Worm (Caenorhabditis elegans) whole organism, young adult: ENCODE measurements around the gene ccz-1.

Experiments used
- B0035.1 ChIP-seq: sonication (generic microtip); optimal IDR thresholded peaks from 2 replicates; lab custom pipeline; 2016; ENCODE audit warnings: missing genetic modification characterization, mild to moderate bottlenecking, missing compliant biosample characterization, missing genotype, missing genetic modification reagents
- B0261.1 ChIP-seq: sonication (generic microtip); optimal IDR thresholded peaks from 2 replicates; lab custom pipeline; 2016; ENCODE audit warnings: mild to moderate bottlenecking, missing genetic modification characterization, moderate library complexity, missing compliant biosample characterization
- C06A6.2 ChIP-seq: fragments of 200-800 bp; sonication (Bioruptor generic); conservative IDR thresholded peaks from 2 replicates; pipeline ENCODE4 v1.3.6; 2022; ENCODE audit warnings: missing genetic modification characterization, missing compliant biosample characterization
- F22D6.2 ChIP-seq: sonication (generic microtip); optimal IDR thresholded peaks from 2 replicates; lab custom pipeline; 2016; ENCODE audit warnings: mild to moderate bottlenecking, missing genetic modification characterization, missing compliant biosample characterization
- F39B2.1 ChIP-seq: fragments of 200-800 bp; sonication (Bioruptor generic); IDR thresholded peaks from 2 replicates; pipeline ENCODE4 v1.3.6; 2022; ENCODE audit warnings: missing genetic modification reagents, missing genetic modification characterization, missing compliant biosample characterization
- F49E8.2 ChIP-seq: sonication (generic microtip); optimal IDR thresholded peaks from 3 replicates; lab custom pipeline; 2017; ENCODE audit warnings: missing genetic modification characterization, mild to moderate bottlenecking, missing compliant biosample characterization, antibody characterized with exemption, moderate library complexity; ENCODE audit not compliant: insufficient read depth
- F55B11.4 ChIP-seq: sonication (generic microtip); optimal IDR thresholded peaks from 2 replicates; lab custom pipeline; 2016; ENCODE audit warnings: missing compliant biosample characterization, missing genetic modification characterization, borderline replicate concordance; ENCODE audit not compliant: insufficient read depth
- F57C9.4 ChIP-seq: sonication (generic microtip); optimal IDR thresholded peaks from 2 replicates; lab custom pipeline; 2017; ENCODE audit warnings: mild to moderate bottlenecking, missing genetic modification characterization, missing compliant biosample characterization
- K12H6.12 ChIP-seq: fragments of 200-800 bp; sonication (Bioruptor generic); optimal IDR thresholded peaks from 2 replicates; lab custom pipeline; 2018; ENCODE audit warnings: mild to moderate bottlenecking, missing genetic modification characterization, missing compliant biosample characterization
- T07F8.4 ChIP-seq: sonication (generic microtip); optimal IDR thresholded peaks from 2 replicates; lab custom pipeline; 2016; ENCODE audit warnings: mild to moderate bottlenecking, missing genetic modification characterization, moderate library complexity, missing compliant biosample characterization
- Y53G8AR.9 ChIP-seq: fragments of 200-800 bp; sonication (Bioruptor generic); conservative IDR thresholded peaks from 2 replicates; pipeline ENCODE4 v1.3.6; 2022; ENCODE audit warnings: missing genetic modification reagents, missing genetic modification characterization, missing compliant biosample characterization
- Y56A3A.18 ChIP-seq: fragments of 200-800 bp; sonication (Bioruptor generic); IDR thresholded peaks from 2 replicates; pipeline ENCODE4 v1.3.6; 2022; ENCODE audit warnings: missing genetic modification reagents, missing genetic modification characterization, missing compliant biosample characterization
- Y67H2A.10 ChIP-seq: fragments of 200-800 bp; sonication (Bioruptor generic); conservative IDR thresholded peaks from 2 replicates; pipeline ENCODE4 v1.3.6; 2022; ENCODE audit warnings: missing genetic modification reagents, missing genetic modification characterization, missing compliant biosample characterization
- Y95B8A.8 ChIP-seq: fragments of 200-800 bp; sonication (Bioruptor generic); IDR thresholded peaks from 2 replicates; pipeline ENCODE4 v1.3.6; 2022; ENCODE audit warnings: missing genetic modification reagents, missing genetic modification characterization, missing compliant biosample characterization
- attf-5 ChIP-seq: fragments of 200-800 bp; sonication (Bioruptor generic); optimal IDR thresholded peaks from 2 replicates; lab custom pipeline; 2018; ENCODE audit warnings: mild to moderate bottlenecking, missing genetic modification characterization, missing compliant biosample characterization
- attf-6 ChIP-seq: fragments of 200-800 bp; sonication (Bioruptor generic); IDR thresholded peaks from 2 replicates; pipeline ENCODE4 v1.3.6; 2022; ENCODE audit warnings: missing genetic modification reagents, missing genetic modification characterization, missing compliant biosample characterization
- ceh-100 ChIP-seq: fragments of 200-800 bp; sonication (Bioruptor generic); IDR thresholded peaks from 2 replicates; pipeline ENCODE4 v1.3.6; 2022; ENCODE audit warnings: missing genetic modification reagents, missing genetic modification characterization, missing compliant biosample characterization
- ceh-40 ChIP-seq: fragments of 200-800 bp; sonication (Bioruptor generic); IDR thresholded peaks from 2 replicates; pipeline ENCODE4 v1.3.6; 2022; ENCODE audit warnings: missing genetic modification characterization, missing compliant biosample characterization
- ceh-91 ChIP-seq: fragments of 200-800 bp; sonication (Bioruptor generic); IDR thresholded peaks from 2 replicates; pipeline ENCODE4 v1.3.6; 2022; ENCODE audit warnings: missing genetic modification reagents, missing genetic modification characterization, missing compliant biosample characterization
- die-1 ChIP-seq: sonication (generic microtip); optimal IDR thresholded peaks from 2 replicates; lab custom pipeline; 2016; ENCODE audit warnings: missing genotype, mild to moderate bottlenecking, missing genetic modification characterization, missing compliant biosample characterization
- dox-1 ChIP-seq: fragments of 200-800 bp; sonication (Bioruptor generic); IDR thresholded peaks from 2 replicates; pipeline ENCODE4 v1.3.6; 2022; ENCODE audit warnings: missing genetic modification reagents, missing genetic modification characterization, missing compliant biosample characterization
- dpff-1 ChIP-seq: sonication (generic microtip); optimal IDR thresholded peaks from 2 replicates; lab custom pipeline; 2017; ENCODE audit warnings: mild to moderate bottlenecking, missing genetic modification characterization, missing compliant biosample characterization
- efl-1 ChIP-seq: fragments of 150-350 bp; optimal IDR thresholded peaks from 2 replicates; lab custom pipeline; 2014; ENCODE audit warnings: missing biosample characterization, missing genetic modification reagents, missing genetic modification characterization
- ekl-4 ChIP-seq: fragments of 200-800 bp; sonication (Bioruptor generic); IDR thresholded peaks from 2 replicates; pipeline ENCODE4 v1.3.6; 2022; ENCODE audit warnings: missing genetic modification reagents, missing genetic modification characterization, missing compliant biosample characterization
- gei-17 ChIP-seq: fragments of 200-800 bp; sonication (Bioruptor generic); optimal IDR thresholded peaks from 2 replicates; lab custom pipeline; 2018; ENCODE audit warnings: mild to moderate bottlenecking, missing genetic modification characterization, missing compliant biosample characterization
- hlh-12 ChIP-seq: sonication (generic microtip); optimal IDR thresholded peaks from 2 replicates; lab custom pipeline; 2016; ENCODE audit warnings: missing genetic modification characterization, missing compliant biosample characterization
- hmg-1.2 ChIP-seq: fragments of 200-800 bp; sonication (Bioruptor generic); IDR thresholded peaks from 2 replicates; pipeline ENCODE4 v1.3.6; 2022; ENCODE audit warnings: missing genetic modification reagents, missing genetic modification characterization, missing compliant biosample characterization
- let-526 ChIP-seq: fragments of 200-800 bp; sonication (Bioruptor generic); IDR thresholded peaks from 2 replicates; pipeline ENCODE4 v1.3.6; 2022; ENCODE audit warnings: missing genetic modification reagents, missing genetic modification characterization, missing compliant biosample characterization
- lin-35 ChIP-seq, 3 experiments: fragments of 150-350 bp in 2 of 3; sonication (generic microtip) in 1 of 3; optimal IDR thresholded peaks; 2 replicates each; lab custom pipeline; 2014 to 2018; ENCODE audit warnings: missing biosample characterization in 3 of 3, missing genetic modification characterization in 3 of 3, missing genetic modification reagents in 3 of 3
- lin-40 ChIP-seq: sonication (generic microtip); optimal IDR thresholded peaks from 2 replicates; lab custom pipeline; 2016; ENCODE audit warnings: missing genetic modification characterization, mild to moderate bottlenecking, missing compliant biosample characterization, missing genotype, missing genetic modification reagents
- lin-54 ChIP-seq: fragments of 200-800 bp; sonication (Bioruptor generic); optimal IDR thresholded peaks from 2 replicates; lab custom pipeline; 2018; ENCODE audit warnings: mild to moderate bottlenecking, missing genetic modification characterization, missing compliant biosample characterization
- lsy-27 ChIP-seq: sonication (generic microtip); optimal IDR thresholded peaks from 2 replicates; lab custom pipeline; 2017; ENCODE audit warnings: missing genetic modification characterization, mild to moderate bottlenecking, missing compliant biosample characterization, antibody characterized with exemption, missing genotype, borderline replicate concordance; ENCODE audit not compliant: insufficient read depth
- nhr-179 ChIP-seq: sonication (generic microtip); optimal IDR thresholded peaks from 2 replicates; lab custom pipeline; 2016; ENCODE audit warnings: mild to moderate bottlenecking, missing genetic modification characterization, missing compliant biosample characterization
- nhr-27 ChIP-seq: fragments of 200-800 bp; sonication (Bioruptor generic); optimal IDR thresholded peaks from 2 replicates; lab custom pipeline; 2018; ENCODE audit warnings: mild to moderate bottlenecking, missing genetic modification characterization, moderate library complexity, missing compliant biosample characterization
- nhr-80 ChIP-seq: sonication (generic microtip); optimal IDR thresholded peaks from 2 replicates; lab custom pipeline; 2016; ENCODE audit warnings: missing genetic modification characterization, missing compliant biosample characterization
- sdz-38 ChIP-seq: sonication (generic microtip); optimal IDR thresholded peaks from 2 replicates; lab custom pipeline; 2016; ENCODE audit warnings: missing genotype, missing genetic modification characterization, missing compliant biosample characterization
- sea-2 ChIP-seq: fragments of 200-800 bp; sonication (Bioruptor generic); IDR thresholded peaks from 2 replicates; pipeline ENCODE4 v1.3.6; 2022; ENCODE audit warnings: missing genetic modification characterization, missing compliant biosample characterization
- somi-1 ChIP-seq: fragments of 200-800 bp; sonication (Bioruptor generic); optimal IDR thresholded peaks from 2 replicates; lab custom pipeline; 2018; ENCODE audit warnings: mild to moderate bottlenecking, missing genetic modification characterization, missing compliant biosample characterization
- tbp1 ChIP-seq: fragments of 200-800 bp; sonication (Bioruptor generic); optimal IDR thresholded peaks from 2 replicates; lab custom pipeline; 2018; ENCODE audit warnings: mild to moderate bottlenecking, missing genetic modification characterization, missing compliant biosample characterization
- tbx-9 ChIP-seq: sonication (generic microtip); optimal IDR thresholded peaks from 2 replicates; lab custom pipeline; 2016; ENCODE audit warnings: borderline replicate concordance, missing genetic modification characterization, inconsistent platforms, missing compliant biosample characterization
- unc-130 ChIP-seq: sonication (generic microtip); optimal IDR thresholded peaks from 2 replicates; lab custom pipeline; 2016; ENCODE audit warnings: missing genetic modification reagents, missing genetic modification characterization, missing compliant biosample characterization
- unc-62 ChIP-seq: fragments of 150-350 bp; optimal IDR thresholded peaks from 2 replicates; lab custom pipeline; 2014; ENCODE audit warnings: missing biosample characterization, missing genetic modification reagents, missing genetic modification characterization
- zfh-2 ChIP-seq: fragments of 200-800 bp; sonication (Bioruptor generic); conservative IDR thresholded peaks from 2 replicates; pipeline ENCODE4 v1.3.6; 2022; ENCODE audit warnings: missing genetic modification reagents, missing genetic modification characterization, missing compliant biosample characterization
- ztf-25 ChIP-seq: fragments of 200-800 bp; sonication (Bioruptor generic); IDR thresholded peaks from 2 replicates; pipeline ENCODE4 v1.3.6; 2022; ENCODE audit warnings: missing genetic modification reagents, missing genetic modification characterization, missing compliant biosample characterization
- ztf-26 ChIP-seq: sonication (generic microtip); optimal IDR thresholded peaks from 2 replicates; lab custom pipeline; 2017; ENCODE audit warnings: missing genetic modification characterization, missing compliant biosample characterization
- ztf-6 ChIP-seq: fragments of 200-800 bp; sonication (Bioruptor generic); IDR thresholded peaks from 2 replicates; pipeline ENCODE4 v1.3.6; 2022; ENCODE audit warnings: missing genetic modification reagents, missing genetic modification characterization, missing compliant biosample characterization

The ccz-1 gene

ce11 chrV:13690276-13690675, 11.6 kb downstream of the ccz-1 start:
- no peak for TF ChIP-seq unc-62

ce11 chrV:13694103-13694502, 15.4 kb downstream of the ccz-1 start:
- no peak for TF ChIP-seq hmg-1.2 (GFP tag; lab: Robert Waterston, UW)
- TF ChIP-seq K12H6.12 (tag; lab: Kevin White, UChicago) = no peak
- no peak for TF ChIP-seq attf-6 (GFP tag; lab: Robert Waterston, UW)
- no peak for TF ChIP-seq dox-1 (GFP tag; lab: Robert Waterston, UW)
- TF ChIP-seq tbp1 = no peak
- no peak for TF ChIP-seq unc-130
- no peak for TF ChIP-seq die-1 (tag; lab: Kevin White, UChicago)
- TF ChIP-seq Y53G8AR.9 (GFP tag; lab: Robert Waterston, UW) = no peak
- TF ChIP-seq efl-1 (GFP tag; lab: Kevin White, UChicago) = no peak
- no peak for TF ChIP-seq lsy-27 (tag; lab: Kevin White, UChicago)
- TF ChIP-seq F49E8.2 = no peak
- TF ChIP-seq ceh-40 (GFP tag; lab: Robert Waterston, UW) = no peak
- no peak for TF ChIP-seq lin-54
- no peak for TF ChIP-seq zfh-2
- TF ChIP-seq Y56A3A.18 (GFP tag; lab: Robert Waterston, UW) = no peak
- TF ChIP-seq nhr-80 = no peak
- no peak for TF ChIP-seq somi-1 (GFP tag; lab: Kevin White, UChicago)
- no peak for TF ChIP-seq attf-5 (GFP tag; lab: Kevin White, UChicago)
- TF ChIP-seq sea-2 = no peak
- TF ChIP-seq tbx-9 (tag; lab: Kevin White, UChicago) = no peak

ce11 chrV:13703960-13704359, 25.3 kb downstream of the ccz-1 start, which contains the start of gene T01D3.3:
Gene T01D3.3, plus strand, starts transcription at chrV:13704271.
- no peak for TF ChIP-seq Y56A3A.18 (GFP tag; lab: Robert Waterston, UW)
- TF ChIP-seq F55B11.4 (tag; lab: Kevin White, UChicago) = no peak
- TF ChIP-seq T07F8.4 (tag; lab: Kevin White, UChicago) = no peak
- no peak for TF ChIP-seq F39B2.1 (GFP tag; lab: Robert Waterston, UW)
- TF ChIP-seq let-526 (GFP tag; lab: Robert Waterston, UW) = no peak
- TF ChIP-seq ztf-6 (GFP tag; lab: Robert Waterston, UW) = no peak
- no peak for TF ChIP-seq tbp1
- no peak for TF ChIP-seq dpff-1 (tag; lab: Kevin White, UChicago)
- TF ChIP-seq hlh-12 (tag; lab: Kevin White, UChicago) = no peak
- no peak for TF ChIP-seq lin-40 (tag; lab: Kevin White, UChicago)
- TF ChIP-seq lsy-27 (tag; lab: Kevin White, UChicago) = no peak
- TF ChIP-seq hmg-1.2 (GFP tag; lab: Robert Waterston, UW) = no peak

ce11 chrV:13707295-13707694, 28.6 kb downstream of the ccz-1 start, which contains the start of gene hlh-34:
Gene hlh-34, minus strand, starts transcription at chrV:13707395.
- no peak for TF ChIP-seq ztf-26 (tag; lab: Kevin White, UChicago)
- TF ChIP-seq lin-35 (GFP tag; optimal IDR thresholded peaks at IDR 0.05; lab: Kevin White, UChicago) = no peak
- no peak for TF ChIP-seq nhr-27 (tag; lab: Kevin White, UChicago)
- TF ChIP-seq nhr-179 (tag; lab: Kevin White, UChicago) = no peak
- TF ChIP-seq gei-17 (GFP tag; lab: Kevin White, UChicago) = no peak
- TF ChIP-seq F57C9.4 = no peak
- no peak for TF ChIP-seq Y67H2A.10 (GFP tag; lab: Robert Waterston, UW)
- TF ChIP-seq ceh-100 (GFP tag; lab: Robert Waterston, UW) = no peak
- TF ChIP-seq C06A6.2 = no peak
- no peak for TF ChIP-seq B0261.1 (tag; lab: Kevin White, UChicago)
- TF ChIP-seq hmg-1.2 (GFP tag; lab: Robert Waterston, UW) = no peak
- TF ChIP-seq B0035.1 (tag; lab: Kevin White, UChicago) = no peak
- TF ChIP-seq sdz-38 (tag; lab: Kevin White, UChicago) = no peak
- TF ChIP-seq Y95B8A.8 (GFP tag; lab: Robert Waterston, UW) = no peak
- no peak for TF ChIP-seq ceh-91 (GFP tag; lab: Robert Waterston, UW)
- TF ChIP-seq ekl-4 (GFP tag; lab: Robert Waterston, UW) = no peak
- no peak for TF ChIP-seq nhr-80
- TF ChIP-seq F22D6.2 (tag; lab: Kevin White, UChicago) = no peak
- no peak for TF ChIP-seq ztf-25 (GFP tag; lab: Robert Waterston, UW)
- TF ChIP-seq, all 124 proteins: peak for 0
